6 fruit fly cellular contexts compared by ENCODE assay signal in the genomic region with DNA sequence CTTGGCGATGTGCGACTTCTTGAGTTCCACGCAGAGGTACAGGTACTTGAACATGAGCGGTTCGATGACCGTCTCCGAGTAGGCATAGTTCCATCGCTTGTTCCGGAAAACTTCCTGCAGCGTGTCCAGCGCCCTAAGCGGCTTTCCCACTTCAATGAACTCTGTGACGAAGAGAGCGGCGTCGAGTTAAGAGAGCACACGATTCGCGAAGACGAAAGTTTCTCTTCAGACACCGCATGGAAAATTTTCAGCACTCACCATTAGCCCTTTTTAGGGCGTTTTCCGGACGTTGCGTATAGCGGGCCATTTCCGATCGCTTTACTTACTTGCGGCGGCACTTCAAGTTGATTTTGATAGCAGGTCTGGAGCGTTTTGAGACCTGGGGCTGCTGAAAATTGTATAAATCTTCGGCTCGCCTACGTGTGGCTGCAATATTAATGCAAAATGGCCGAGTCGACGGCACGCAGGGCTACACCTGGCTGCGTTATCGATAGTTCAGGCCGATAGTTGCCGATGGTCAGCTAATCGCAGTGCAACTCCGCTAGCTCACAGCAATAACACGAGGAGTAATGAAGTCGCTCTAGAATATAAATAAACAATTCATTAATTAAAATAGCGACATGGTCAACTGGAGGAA.
A peak's percentile ranks its signal among the peaks of the same experiment; 100 is the strongest.
TF ChIP-seq lines count a peak whose summit lies in the region.

eIF3a (minus strand) TSS at position 455 of the 637 bp plus-strand sequence.
CG1074 (plus strand) TSS at position 525 of the 637 bp plus-strand sequence.

- peak; percentile 52 for TF ChIP-seq CTCF in whole organism, embryonic (GFP tag; optimal IDR thresholded peaks at IDR 0.05; lab: Kevin White, UChicago)

TF ChIP-seq in whole organism, 6 proteins besides CTCF, POLR2A, EP300 and RAD21:
- peak; percentile 15 for TF ChIP-seq Dll (optimal IDR thresholded peaks at IDR 0.05; lab: Kevin White, UChicago)
- no peak for TF ChIP-seq psq (optimal IDR thresholded peaks at IDR 0.05; lab: Kevin White, UChicago)

TF ChIP-seq in whole organism, adult, 20 proteins besides CTCF, POLR2A, EP300 and RAD21 (continues in another document):
- peak; percentile 84 for TF ChIP-seq CG11617 (GFP tag; optimal IDR thresholded peaks at IDR 0.05; lab: Kevin White, UChicago)
- no peak for TF ChIP-seq Hr96 (GFP tag; optimal IDR thresholded peaks at IDR 0.05; lab: Kevin White, UChicago)
- TF ChIP-seq CG1620 (GFP tag; optimal IDR thresholded peaks at IDR 0.05; lab: Kevin White, UChicago) = peak; percentile 82
- TF ChIP-seq tj (GFP tag; optimal IDR thresholded peaks at IDR 0.05; lab: Kevin White, UChicago) = peak; percentile 71
- no peak for TF ChIP-seq kay (GFP tag; lab: Kevin White, UChicago; ENCODE audit: borderline replicate concordance)
- peak; percentile 27 for TF ChIP-seq CG33017 (tag; optimal IDR thresholded peaks at IDR 0.05; lab: Kevin White, UChicago)
- peak; percentile 40 for TF ChIP-seq ovo (GFP tag; optimal IDR thresholded peaks at IDR 0.05; lab: Kevin White, UChicago)
- peak; percentile 84 for TF ChIP-seq bab1 (GFP tag; optimal IDR thresholded peaks at IDR 0.05; lab: Kevin White, UChicago)
- peak; percentile 66 for TF ChIP-seq pad (GFP tag; optimal IDR thresholded peaks at IDR 0.05; lab: Kevin White, UChicago)
- TF ChIP-seq Mnt (GFP tag; optimal IDR thresholded peaks at IDR 0.05; lab: Kevin White, UChicago) = peak; percentile 96
- TF ChIP-seq CG14711 (tag; optimal IDR thresholded peaks at IDR 0.05; lab: Kevin White, UChicago) = peak; percentile 63
- no peak for TF ChIP-seq cnc (optimal IDR thresholded peaks at IDR 0.05; lab: Kevin White, UChicago)
- TF ChIP-seq CG7101 (tag; optimal IDR thresholded peaks at IDR 0.05; lab: Kevin White, UChicago) = peak; percentile 82
- TF ChIP-seq CG5204 (GFP tag; optimal IDR thresholded peaks at IDR 0.05; lab: Kevin White, UChicago) = no peak
- peak; percentile 70 for TF ChIP-seq CG12768 (GFP tag; optimal IDR thresholded peaks at IDR 0.05; lab: Kevin White, UChicago)
- TF ChIP-seq cic (GFP tag; optimal IDR thresholded peaks at IDR 0.05; lab: Kevin White, UChicago) = peak; percentile 38

TF ChIP-seq in whole organism, embryonic, 481 proteins besides CTCF, POLR2A, EP300 and RAD21 (continues in another document):
- TF ChIP-seq chinmo (GFP tag; IDR thresholded peaks at IDR 0.05; lab: Robert Waterston, UW; ENCODE audit: partially characterized antibody) (peak; percentile 97), Bdp1 (GFP tag; optimal IDR thresholded peaks at IDR 0.05; lab: Kevin White, UChicago) (peak; percentile 50), cato (GFP tag; optimal IDR thresholded peaks at IDR 0.05; lab: Kevin White, UChicago; ENCODE audit: borderline replicate concordance) (no peak), Max (GFP tag; optimal IDR thresholded peaks at IDR 0.05; lab: Kevin White, UChicago) (peak; percentile 93), CG16863 (GFP tag; optimal IDR thresholded peaks at IDR 0.05; lab: Kevin White, UChicago) (peak; percentile 32), Jarid2 (GFP tag; optimal IDR thresholded peaks at IDR 0.05; lab: Kevin White, UChicago) (no peak), gsb (GFP tag; IDR thresholded peaks at IDR 0.05; lab: Robert Waterston, UW) (peak; percentile 44), Ets97D (GFP tag; optimal IDR thresholded peaks at IDR 0.05; lab: Kevin White, UChicago) (peak; percentile 97), sima (GFP tag; optimal IDR thresholded peaks at IDR 0.05; lab: Kevin White, UChicago) (peak; percentile 8), HLH54F (GFP tag; optimal IDR thresholded peaks at IDR 0.05; lab: Kevin White, UChicago) (peak; percentile 61), klu (GFP tag; IDR thresholded peaks at IDR 0.05; lab: Robert Waterston, UW) (no peak), B-H2 (GFP tag; optimal IDR thresholded peaks at IDR 0.05; lab: Kevin White, UChicago) (peak; percentile 89), Stat92E (GFP tag; optimal IDR thresholded peaks at IDR 0.05; lab: Kevin White, UChicago) (peak in 1 of 3 experiments; percentile 56), CkIIα-i1 (GFP tag; IDR thresholded peaks at IDR 0.05; lab: Robert Waterston, UW) (no peak), Hmx (GFP tag; optimal IDR thresholded peaks at IDR 0.05; lab: Kevin White, UChicago) (no peak), Gsc (GFP tag; IDR thresholded peaks at IDR 0.05; lab: Robert Waterston, UW) (no peak)

TF ChIP-seq in whole organism, prepupa, 60 proteins besides CTCF, POLR2A, EP300 and RAD21 (continues in another document):
- TF ChIP-seq CG6808 (GFP tag; optimal IDR thresholded peaks at IDR 0.05; lab: Kevin White, UChicago) = no peak
- TF ChIP-seq lz (GFP tag; optimal IDR thresholded peaks at IDR 0.05; lab: Kevin White, UChicago) = peak; percentile 64
- peak; percentile 85 for TF ChIP-seq CG6854 (GFP tag; optimal IDR thresholded peaks at IDR 0.05; lab: Kevin White, UChicago)
- TF ChIP-seq fd85E (GFP tag; optimal IDR thresholded peaks at IDR 0.05; lab: Kevin White, UChicago) = no peak
- no peak for TF ChIP-seq fkh (GFP tag; optimal IDR thresholded peaks at IDR 0.05; lab: Kevin White, UChicago)
- TF ChIP-seq Hr39 (GFP tag; optimal IDR thresholded peaks at IDR 0.05; lab: Kevin White, UChicago) = no peak
- TF ChIP-seq Hr38 (GFP tag; optimal IDR thresholded peaks at IDR 0.05; lab: Kevin White, UChicago) = no peak
- no peak for TF ChIP-seq topi (GFP tag; optimal IDR thresholded peaks at IDR 0.05; lab: Kevin White, UChicago)
- TF ChIP-seq Ets96B (tag; optimal IDR thresholded peaks at IDR 0.05; lab: Kevin White, UChicago) = peak; percentile 18
- peak; percentile 64 for TF ChIP-seq CG31627 (GFP tag; optimal IDR thresholded peaks at IDR 0.05; lab: Kevin White, UChicago)
- no peak for TF ChIP-seq OdsH (GFP tag; optimal IDR thresholded peaks at IDR 0.05; lab: Kevin White, UChicago)
- no peak for TF ChIP-seq CG10631 (GFP tag; optimal IDR thresholded peaks at IDR 0.05; lab: Kevin White, UChicago)
- TF ChIP-seq CG6276 (GFP tag; optimal IDR thresholded peaks at IDR 0.05; lab: Kevin White, UChicago) = no peak
- peak; percentile 52 for TF ChIP-seq CG3032 (tag; optimal IDR thresholded peaks at IDR 0.05; lab: Kevin White, UChicago)
- no peak for TF ChIP-seq CG34406 (GFP tag; optimal IDR thresholded peaks at IDR 0.05; lab: Kevin White, UChicago)
- TF ChIP-seq dac (GFP tag; optimal IDR thresholded peaks at IDR 0.05; lab: Kevin White, UChicago) = no peak
- TF ChIP-seq Lpt (GFP tag; optimal IDR thresholded peaks at IDR 0.05; lab: Kevin White, UChicago) = no peak
- no peak for TF ChIP-seq Blimp-1 (GFP tag; optimal IDR thresholded peaks at IDR 0.05; lab: Kevin White, UChicago)

TF ChIP-seq in whole organism, pupa, 21 proteins besides CTCF, POLR2A, EP300 and RAD21 (continues in another document):
- TF ChIP-seq Pif1A (GFP tag; optimal IDR thresholded peaks at IDR 0.05; lab: Kevin White, UChicago) = no peak
- peak; percentile 76 for TF ChIP-seq EcR (GFP tag; optimal IDR thresholded peaks at IDR 0.05; lab: Kevin White, UChicago)
- TF ChIP-seq CG17806 (tag; optimal IDR thresholded peaks at IDR 0.05; lab: Kevin White, UChicago) = no peak
- TF ChIP-seq CG34367 (tag; optimal IDR thresholded peaks at IDR 0.05; lab: Kevin White, UChicago) = no peak
- peak; percentile 14; the same call in 1 of the 2 replicates for TF ChIP-seq CG12605 (GFP tag; IDR thresholded peaks at IDR 0.05; lab: Robert Waterston, UW)
- TF ChIP-seq CG10348 (GFP tag; IDR thresholded peaks at IDR 0.05; lab: Robert Waterston, UW) = no peak
- TF ChIP-seq Ets98B (GFP tag; IDR thresholded peaks at IDR 0.05; lab: Robert Waterston, UW) = 0 out of 2 replicates have a peak, but pooled peaks have one; percentile 48
- TF ChIP-seq D1 (tag; optimal IDR thresholded peaks at IDR 0.05; lab: Kevin White, UChicago) = no peak
- peak; percentile 55; the same call in 2 of the 3 replicates for TF ChIP-seq fd96Ca (GFP tag; IDR thresholded peaks at IDR 0.05; lab: Robert Waterston, UW)
- no peak for TF ChIP-seq CG8301 (tag; optimal IDR thresholded peaks at IDR 0.05; lab: Kevin White, UChicago)
- TF ChIP-seq rn (GFP tag; IDR thresholded peaks at IDR 0.05; lab: Robert Waterston, UW) = no peak
- no peak for TF ChIP-seq CG13204 (GFP tag; optimal IDR thresholded peaks at IDR 0.05; lab: Kevin White, UChicago)
- TF ChIP-seq CG4496 (GFP tag; IDR thresholded peaks at IDR 0.05; lab: Robert Waterston, UW) = peak; percentile 65
- no peak for TF ChIP-seq CG14655 (GFP tag; optimal IDR thresholded peaks at IDR 0.05; lab: Kevin White, UChicago)
- no peak for TF ChIP-seq CG9948 (tag; optimal IDR thresholded peaks at IDR 0.05; lab: Kevin White, UChicago)
- no peak for TF ChIP-seq Pif1B (GFP tag; optimal IDR thresholded peaks at IDR 0.05; lab: Kevin White, UChicago)
- TF ChIP-seq Snoo (tag; optimal IDR thresholded peaks at IDR 0.05; lab: Kevin White, UChicago) = peak; percentile 63
- TF ChIP-seq CG32121 (GFP tag; IDR thresholded peaks at IDR 0.05; lab: Robert Waterston, UW) = peak; percentile 44

TF ChIP-seq in whole organism, wandering third instar larva, 38 proteins besides CTCF, POLR2A, EP300 and RAD21 (continues in another document):
- TF ChIP-seq Mio (GFP tag; optimal IDR thresholded peaks at IDR 0.05; lab: Kevin White, UChicago) (no peak), woc (GFP tag; optimal IDR thresholded peaks at IDR 0.05; lab: Kevin White, UChicago) (no peak), dl (GFP tag; optimal IDR thresholded peaks at IDR 0.05; lab: Kevin White, UChicago; ENCODE audit: insufficient read depth in 1 of 2, partially characterized antibody in 2 of 2) (no peak), Abd-B (GFP tag; optimal IDR thresholded peaks at IDR 0.05; lab: Kevin White, UChicago) (no peak), usp (GFP tag; optimal IDR thresholded peaks at IDR 0.05; lab: Kevin White, UChicago) (no peak), fru (GFP tag; optimal IDR thresholded peaks at IDR 0.05; lab: Kevin White, UChicago) (no peak), dmrt93B (GFP tag; optimal IDR thresholded peaks at IDR 0.05; lab: Kevin White, UChicago) (no peak), Rel (GFP tag; optimal IDR thresholded peaks at IDR 0.05; lab: Kevin White, UChicago) (no peak), Rel (tag; optimal IDR thresholded peaks at IDR 0.05; lab: Kevin White, UChicago) (peak; percentile 47), N (GFP tag; optimal IDR thresholded peaks at IDR 0.05; lab: Kevin White, UChicago) (no peak), br (GFP tag; optimal IDR thresholded peaks at IDR 0.05; lab: Kevin White, UChicago) (no peak), Jra (GFP tag; optimal IDR thresholded peaks at IDR 0.05; lab: Kevin White, UChicago) (no peak), Vsx2 (GFP tag; optimal IDR thresholded peaks at IDR 0.05; lab: Kevin White, UChicago; ENCODE audit: partially characterized antibody) (no peak), psq (GFP tag; optimal IDR thresholded peaks at IDR 0.05; lab: Kevin White, UChicago) (peak; percentile 43), sv (GFP tag; optimal IDR thresholded peaks at IDR 0.05; lab: Kevin White, UChicago) (no peak), Hnf4 (GFP tag; optimal IDR thresholded peaks at IDR 0.05; lab: Kevin White, UChicago) (no peak), sage (GFP tag; optimal IDR thresholded peaks at IDR 0.05; lab: Kevin White, UChicago) (no peak), dsf (GFP tag; optimal IDR thresholded peaks at IDR 0.05; lab: Kevin White, UChicago; ENCODE audit: borderline replicate concordance) (no peak), Hr78 (GFP tag; optimal IDR thresholded peaks at IDR 0.05; lab: Kevin White, UChicago) (no peak), pan (optimal IDR thresholded peaks at IDR 0.05; lab: Kevin White, UChicago) (no peak), brk (GFP tag; optimal IDR thresholded peaks at IDR 0.05; lab: Kevin White, UChicago) (no peak)
